Fruit fly (Drosophila melanogaster): Measurements from ENCODE around the gene Gug.

Gug gene

dm6 chr3L:8457866-8458766 is 8.4 kb downstream of the Gug start (continued):
- TF ChIP-seq maf-S (GFP tag; optimal IDR thresholded peaks at IDR 0.05) (peak; percentile 96), NfI (GFP tag; optimal IDR thresholded peaks at IDR 0.05) (peak; percentile 97), crc (GFP tag; optimal IDR thresholded peaks at IDR 0.05) (peak; percentile 97), Scr (GFP tag; IDR thresholded peaks at IDR 0.05; ENCODE audit: partially characterized antibody) (no peak), D19A (tag; optimal IDR thresholded peaks at IDR 0.05) (peak; percentile 98), CG8290 (GFP tag; optimal IDR thresholded peaks at IDR 0.05) (peak; percentile 97), CG8290 (tag; optimal IDR thresholded peaks at IDR 0.05) (peak; percentile 81 to 87), sd (tag; optimal IDR thresholded peaks at IDR 0.05) (peak; percentile 99), Rfx (GFP tag; IDR thresholded peaks at IDR 0.05) (peak; percentile 97), Bdp1 (GFP tag; optimal IDR thresholded peaks at IDR 0.05) (peak; percentile 92), croc (GFP tag; conservative IDR thresholded peaks at IDR 0.05) (peak; percentile 98), Hey (tag; optimal IDR thresholded peaks at IDR 0.05) (peak; percentile 80), CG5245 (GFP tag; optimal IDR thresholded peaks at IDR 0.05) (peak; percentile 98), Eip74EF (GFP tag; optimal IDR thresholded peaks at IDR 0.05) (peak in 1 of 2 experiments; percentile 99), Sox102F (GFP tag; optimal IDR thresholded peaks at IDR 0.05) (peak; percentile 100), bowl (GFP tag; IDR thresholded peaks at IDR 0.05) (peak; percentile 94), CG11398 (GFP tag; optimal IDR thresholded peaks at IDR 0.05) (peak; percentile 96), Camta (GFP tag; optimal IDR thresholded peaks at IDR 0.05) (peak; percentile 98), usp (GFP tag; optimal IDR thresholded peaks at IDR 0.05) (no peak), nerfin-2 (GFP tag; IDR thresholded peaks at IDR 0.05; ENCODE audit: partially characterized antibody) (no peak), kah (GFP tag; optimal IDR thresholded peaks at IDR 0.05) (peak; percentile 96), CG6791 (GFP tag; IDR thresholded peaks at IDR 0.05; ENCODE audit: partially characterized antibody) (no peak), CG6272 (GFP tag; IDR thresholded peaks at IDR 0.05) (peak; percentile 95), CG7556 (GFP tag; optimal IDR thresholded peaks at IDR 0.05) (peak; percentile 99), Gsc (GFP tag; IDR thresholded peaks at IDR 0.05) (peak; percentile 94; the same call in 1 of the 2 replicates), CG6254 (GFP tag; optimal IDR thresholded peaks at IDR 0.05) (peak; percentile 97), CG9932 (GFP tag; IDR thresholded peaks at IDR 0.05) (peak; percentile 96), CG8478 (optimal IDR thresholded peaks at IDR 0.05) (no peak), tup (GFP tag; optimal IDR thresholded peaks at IDR 0.05) (peak; percentile 95), Neu2 (GFP tag; optimal IDR thresholded peaks at IDR 0.05; ENCODE audit: borderline replicate concordance) (peak; percentile 79), CHES-1-like (GFP tag; optimal IDR thresholded peaks at IDR 0.05) (peak; percentile 96), CG17829 (tag; optimal IDR thresholded peaks at IDR 0.05) (peak; percentile 99), CG9876 (GFP tag; optimal IDR thresholded peaks at IDR 0.05) (peak; percentile 92), schlank (tag; optimal IDR thresholded peaks at IDR 0.05) (peak; percentile 92), sqz (GFP tag; optimal IDR thresholded peaks at IDR 0.05) (peak; percentile 96), Dip2 (GFP tag; IDR thresholded peaks at IDR 0.05) (peak; percentile 60; the same call in 1 of the 2 replicates), Lpt (GFP tag; optimal IDR thresholded peaks at IDR 0.05) (no peak), gt (GFP tag; IDR thresholded peaks at IDR 0.05) (peak; percentile 96), CG30403 (GFP tag; optimal IDR thresholded peaks at IDR 0.05) (peak; percentile 99), br (optimal IDR thresholded peaks at IDR 0.05) (no peak), hth (optimal IDR thresholded peaks at IDR 0.05) (no peak), CG17385 (GFP tag; optimal IDR thresholded peaks at IDR 0.05) (peak; percentile 97), odd (GFP tag; optimal IDR thresholded peaks at IDR 0.05) (peak; percentile 97), pfk (GFP tag; optimal IDR thresholded peaks at IDR 0.05) (no peak), ems (GFP tag; optimal IDR thresholded peaks at IDR 0.05) (peak; percentile 98), CG10654 (GFP tag; optimal IDR thresholded peaks at IDR 0.05) (peak; percentile 98), CG12769 (tag; optimal IDR thresholded peaks at IDR 0.05) (peak; percentile 95), Med (GFP tag) (peak; percentile 100), CG2678 (tag; optimal IDR thresholded peaks at IDR 0.05) (peak; percentile 98), CG10543 (GFP tag; optimal IDR thresholded peaks at IDR 0.05) (peak; percentile 95)

All from whole organism, embryonic.